Worm (Caenorhabditis elegans) whole organism, L2 larva: Measurements from ENCODE around the gene hot-2.

Experiments used
- C34F6.9 ChIP-seq: fragments of 150-350 bp; optimal IDR thresholded peaks from 2 replicates; lab custom pipeline; 2014; ENCODE audit warnings: missing biosample characterization, missing genetic modification characterization
- R02D3.7 ChIP-seq: fragments of 150-350 bp; optimal IDR thresholded peaks from 2 replicates; lab custom pipeline; 2014; ENCODE audit warnings: missing biosample characterization, missing genetic modification characterization
- Y55F3AM.14 ChIP-seq: fragments of 200-800 bp; sonication (Bioruptor generic); optimal IDR thresholded peaks from 2 replicates; lab custom pipeline; 2018; ENCODE audit warnings: mild to moderate bottlenecking, missing genetic modification characterization, missing compliant biosample characterization
- ZK546.5 ChIP-seq: sonication (generic microtip); optimal IDR thresholded peaks from 2 replicates; lab custom pipeline; 2017; ENCODE audit warnings: missing biosample characterization, missing genetic modification characterization
- alr-1 ChIP-seq: fragments of 150-350 bp; optimal IDR thresholded peaks from 2 replicates; lab custom pipeline; 2014; ENCODE audit warnings: missing biosample characterization, missing genetic modification characterization
- aly-2 ChIP-seq: fragments of 150-350 bp; optimal IDR thresholded peaks from 2 replicates; lab custom pipeline; 2014; ENCODE audit warnings: missing biosample characterization, missing genetic modification characterization
- ama-1 ChIP-seq: fragments of 150-350 bp; optimal IDR thresholded peaks from 2 replicates; lab custom pipeline; 2018; ENCODE audit warnings: inconsistent platforms
- blmp-1 ChIP-seq: sonication (generic microtip); optimal IDR thresholded peaks from 2 replicates; lab custom pipeline; 2017; ENCODE audit warnings: missing genetic modification characterization, mild to moderate bottlenecking, missing compliant biosample characterization, antibody characterized with exemption, moderate library complexity; ENCODE audit not compliant: insufficient read depth
- ceh-16 ChIP-seq: fragments of 150-350 bp; optimal IDR thresholded peaks from 2 replicates; lab custom pipeline; 2014; ENCODE audit warnings: missing biosample characterization, missing genetic modification characterization
- ceh-82 ChIP-seq: fragments of 150-350 bp; optimal IDR thresholded peaks from 2 replicates; lab custom pipeline; 2014; ENCODE audit warnings: missing biosample characterization, missing genetic modification characterization
- dmd-4 ChIP-seq: sonication (generic microtip); optimal IDR thresholded peaks from 2 replicates; lab custom pipeline; 2017; ENCODE audit warnings: missing biosample characterization, missing genetic modification characterization
- elt-3 ChIP-seq: sonication (generic microtip); optimal IDR thresholded peaks from 2 replicates; lab custom pipeline; 2017; ENCODE audit warnings: missing biosample characterization, missing genetic modification characterization
- lin-11 ChIP-seq: fragments of 150-350 bp; sonication (generic microtip); optimal IDR thresholded peaks from 2 replicates; lab custom pipeline; 2014; ENCODE audit warnings: missing biosample characterization, missing genetic modification characterization, inconsistent platforms, mixed read lengths
- lin-13 ChIP-seq: fragments of 150-350 bp; optimal IDR thresholded peaks from 2 replicates; lab custom pipeline; 2014; ENCODE audit warnings: missing biosample characterization, missing genetic modification reagents, missing genetic modification characterization
- lin-39 ChIP-seq: fragments of 150-350 bp; optimal IDR thresholded peaks from 2 replicates; lab custom pipeline; 2014; ENCODE audit warnings: missing biosample characterization, missing genetic modification reagents, missing genetic modification characterization
- mab-5 ChIP-seq: fragments of 150-350 bp; optimal IDR thresholded peaks from 2 replicates; lab custom pipeline; 2014; ENCODE audit warnings: missing biosample characterization, missing genetic modification characterization
- mbf-1 ChIP-seq: sonication (generic microtip); optimal IDR thresholded peaks from 2 replicates; lab custom pipeline; 2017; ENCODE audit warnings: missing biosample characterization, missing genetic modification characterization
- mdl-1 ChIP-seq, 2 experiments: fragments of 150-350 bp in 1 of 2; sonication (generic microtip) in 1 of 2; optimal IDR thresholded peaks; 2 replicates each; lab custom pipeline; 2017; ENCODE audit warnings: missing biosample characterization in 2 of 2, missing genetic modification characterization in 2 of 2
- nhr-11 ChIP-seq: fragments of 150-350 bp; optimal IDR thresholded peaks from 2 replicates; lab custom pipeline; 2014; ENCODE audit warnings: missing biosample characterization, missing genetic modification characterization
- nhr-12 ChIP-seq: fragments of 150-350 bp; optimal IDR thresholded peaks from 2 replicates; lab custom pipeline; 2014; ENCODE audit warnings: missing biosample characterization, missing genetic modification characterization
- nhr-21 ChIP-seq: fragments of 150-350 bp; optimal IDR thresholded peaks from 2 replicates; lab custom pipeline; 2014; ENCODE audit warnings: missing biosample characterization, missing genetic modification characterization
- nhr-23 ChIP-seq: fragments of 150-350 bp; optimal IDR thresholded peaks from 2 replicates; lab custom pipeline; 2014; ENCODE audit warnings: missing biosample characterization, missing genetic modification reagents, missing genetic modification characterization
- nhr-25 ChIP-seq: fragments of 150-350 bp; sonication (generic microtip); optimal IDR thresholded peaks from 3 replicates; lab custom pipeline; 2014; ENCODE audit warnings: missing biosample characterization, missing genetic modification characterization
- nhr-6 ChIP-seq: fragments of 150-350 bp; optimal IDR thresholded peaks from 2 replicates; lab custom pipeline; 2014; ENCODE audit warnings: missing biosample characterization, missing genetic modification characterization
- sem-4 ChIP-seq: fragments of 150-350 bp; optimal IDR thresholded peaks from 2 replicates; lab custom pipeline; 2014; ENCODE audit warnings: missing biosample characterization, missing genetic modification reagents, missing genetic modification characterization
- skn-1 ChIP-seq: sonication (generic microtip); optimal IDR thresholded peaks from 2 replicates; lab custom pipeline; 2017; ENCODE audit warnings: missing biosample characterization, missing genetic modification characterization
- sma-9 ChIP-seq, 2 experiments: fragments of 150-350 bp in 1 of 2; sonication (generic microtip) in 1 of 2; optimal IDR thresholded peaks; 2 replicates each; lab custom pipeline; 2014 to 2016; ENCODE audit warnings: missing genetic modification characterization in 2 of 2, mild to moderate bottlenecking in 1 of 2, missing biosample characterization in 1 of 2, missing compliant biosample characterization in 1 of 2, missing genetic modification reagents in 1 of 2, moderate library complexity in 1 of 2
- snpc-4 ChIP-seq: fragments of 150-350 bp; optimal IDR thresholded peaks from 2 replicates; lab custom pipeline; 2014; ENCODE audit warnings: missing biosample characterization, missing genetic modification characterization
- unc-55 ChIP-seq: fragments of 150-350 bp; sonication (generic microtip); optimal IDR thresholded peaks from 3 replicates; lab custom pipeline; 2014; ENCODE audit warnings: missing biosample characterization, missing genetic modification reagents, missing genetic modification characterization
- zag-1 ChIP-seq: fragments of 150-350 bp; optimal IDR thresholded peaks from 2 replicates; lab custom pipeline; 2014; ENCODE audit warnings: missing biosample characterization, missing genetic modification characterization
- ztf-1 ChIP-seq: fragments of 200-800 bp; sonication (Bioruptor generic); conservative IDR thresholded peaks from 2 replicates; pipeline ENCODE4 v1.3.6; 2022; ENCODE audit warnings: missing genetic modification characterization, missing compliant biosample characterization
- ztf-11 ChIP-seq: sonication (generic microtip); optimal IDR thresholded peaks from 2 replicates; lab custom pipeline; 2017; ENCODE audit warnings: missing biosample characterization, missing genetic modification characterization

The hot-2 gene

DNA sequence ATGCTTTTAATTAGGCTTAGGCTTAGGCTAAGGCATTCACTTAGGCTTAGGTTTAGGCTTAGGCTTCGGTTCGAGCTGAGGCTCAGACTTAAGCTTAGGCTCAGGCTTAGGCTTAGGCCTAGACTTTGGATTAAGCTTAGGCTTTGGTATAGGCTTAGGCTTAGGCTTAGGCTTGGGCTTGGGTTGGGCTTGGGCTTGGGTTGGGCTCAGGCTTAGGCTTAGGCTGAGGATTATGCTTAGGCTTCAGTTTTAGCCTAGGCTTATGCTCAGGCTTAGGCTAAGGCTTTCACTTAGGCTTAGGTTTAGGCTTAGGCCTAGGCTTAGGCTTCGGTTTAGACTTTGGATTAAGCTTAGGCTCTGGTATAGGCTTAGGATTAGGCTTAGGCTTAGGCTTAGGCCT, 56.6 kb downstream of the hot-2 start:
- TF ChIP-seq elt-3 (tag; lab: Kevin White, UChicago): no peak
- no peak for TF ChIP-seq ceh-16
- TF ChIP-seq C34F6.9: no peak
- TF ChIP-seq unc-55 (GFP tag; lab: Kevin White, UChicago): no peak
- TF ChIP-seq ztf-1: no peak
- TF ChIP-seq mbf-1 (tag; lab: Kevin White, UChicago): no peak
- TF ChIP-seq nhr-25 (tag; lab: Kevin White, UChicago): no peak
- no peak for TF ChIP-seq skn-1 (tag; lab: Kevin White, UChicago)
- TF ChIP-seq lin-11 (tag; lab: Kevin White, UChicago): no peak
- TF ChIP-seq aly-2: no peak
- no peak for TF ChIP-seq dmd-4 (tag; lab: Kevin White, UChicago)
- TF ChIP-seq lin-13: no peak
- TF ChIP-seq nhr-21: no peak
- TF ChIP-seq sma-9 (GFP tag; optimal IDR thresholded peaks at IDR 0.05; lab: Kevin White, UChicago): no peak
- TF ChIP-seq sma-9 (tag; optimal IDR thresholded peaks at IDR 0.05; lab: Kevin White, UChicago): no peak
- TF ChIP-seq nhr-12: no peak
- no peak for TF ChIP-seq sem-4 (tag; lab: Kevin White, UChicago)
- no peak for TF ChIP-seq lin-39 (tag; lab: Kevin White, UChicago)
- TF ChIP-seq R02D3.7 (tag; lab: Kevin White, UChicago): no peak
- TF ChIP-seq blmp-1 (tag; lab: Kevin White, UChicago): no peak

DNA sequence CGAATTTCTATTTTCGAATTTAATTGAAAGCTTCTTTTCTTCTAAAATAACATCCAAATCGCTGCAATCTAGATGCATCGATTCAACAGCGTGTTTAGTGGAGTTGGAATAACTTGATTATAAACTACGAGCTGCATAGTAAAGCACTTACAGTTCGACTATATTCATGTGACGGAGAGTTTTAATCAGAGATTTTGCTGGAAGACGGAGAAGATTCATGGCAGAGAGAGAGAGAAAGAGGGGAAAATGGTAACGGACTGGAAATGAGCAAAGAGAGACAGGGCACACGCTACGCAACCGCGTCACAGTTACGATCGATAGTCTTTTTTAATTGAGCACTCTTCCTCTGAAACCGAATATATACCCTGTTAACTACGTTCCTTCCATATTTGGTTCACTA, 58.9 kb downstream of the hot-2 start, which contains the start of gene fbxb-116:
TSS of gene fbxb-116 (plus strand) at position 301 of the 400 bp plus-strand sequence.
- no peak for TF ChIP-seq snpc-4
- no peak for TF ChIP-seq mab-5 (tag; lab: Kevin White, UChicago)
- TF ChIP-seq skn-1 (tag; lab: Kevin White, UChicago): no peak
- TF ChIP-seq nhr-21: no peak
- no peak for TF ChIP-seq zag-1 (tag; lab: Kevin White, UChicago)
- TF ChIP-seq mdl-1 (tag; optimal IDR thresholded peaks at IDR 0.05; lab: Kevin White, UChicago): no peak
- TF ChIP-seq lin-39 (tag; lab: Kevin White, UChicago): no peak

DNA sequence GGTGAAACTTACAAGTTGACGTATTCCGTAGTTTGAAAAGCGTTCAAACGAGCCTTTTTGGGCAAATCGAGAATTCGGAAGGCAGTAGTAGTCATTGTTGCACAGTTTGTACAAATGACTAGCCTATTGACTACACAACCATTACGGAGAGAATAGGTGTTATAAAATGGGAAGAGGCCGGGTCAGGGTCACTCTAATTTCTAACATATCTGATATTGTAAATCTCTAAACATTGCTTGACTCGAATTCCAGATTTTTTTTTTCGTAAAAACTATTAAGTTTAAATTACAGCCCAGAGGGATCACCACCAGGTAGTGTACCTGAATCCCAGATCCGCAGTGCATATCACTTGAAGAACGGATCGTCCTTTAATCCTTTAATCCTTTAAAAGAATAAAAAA, 62.6 kb downstream of the hot-2 start, which contains the start of gene fbxb-2:
TSS of gene fbxb-2 (minus strand) at position 101 of the 400 bp plus-strand sequence.
- TF ChIP-seq snpc-4 (no peak), nhr-11 (tag; lab: Kevin White, UChicago) (no peak), Y55F3AM.14 (GFP tag; lab: Kevin White, UChicago) (no peak), lin-11 (tag; lab: Kevin White, UChicago) (no peak), mab-5 (tag; lab: Kevin White, UChicago) (no peak), ceh-82 (tag; lab: Kevin White, UChicago) (no peak), alr-1 (no peak), ama-1 (lab: Kevin White, UChicago) (no peak), sem-4 (tag; lab: Kevin White, UChicago) (no peak), nhr-12 (no peak), nhr-23 (tag; lab: Kevin White, UChicago) (no peak), ztf-11 (tag; lab: Kevin White, UChicago) (no peak), nhr-21 (no peak), mbf-1 (tag; lab: Kevin White, UChicago) (no peak), lin-39 (tag; lab: Kevin White, UChicago) (no peak), nhr-6 (tag; lab: Kevin White, UChicago) (no peak), blmp-1 (tag; lab: Kevin White, UChicago) (no peak), ZK546.5 (no peak), aly-2 (no peak)
